Fruit fly (Drosophila melanogaster): ENCODE results near the gene mus312.

mus312 gene

DNA sequence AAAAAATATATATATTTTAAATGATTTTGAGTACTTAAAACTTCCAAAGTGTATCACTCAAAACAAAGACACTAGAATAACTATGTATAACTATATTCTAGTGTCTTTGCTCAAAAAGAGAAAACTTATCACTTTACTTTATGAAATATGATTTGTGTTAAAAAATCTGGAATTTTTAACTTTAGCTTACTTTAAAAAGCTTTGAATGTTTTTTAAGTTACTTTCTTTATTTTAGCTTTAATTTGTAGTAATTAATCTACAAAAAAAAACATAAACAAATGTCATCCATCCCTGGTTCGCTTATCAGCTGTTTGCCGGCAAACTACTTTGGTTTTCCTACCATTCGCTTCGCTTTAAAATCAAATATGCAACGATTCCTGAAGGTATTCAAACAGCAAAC lies 9.2 kb upstream of the mus312 start, which contains the start of gene CG8607:
CG8607 (plus strand) TSS at position 301 of the 400 bp plus-strand sequence.
- TF ChIP-seq PHDP (tag; optimal IDR thresholded peaks at IDR 0.05) (no peak), grn (GFP tag; optimal IDR thresholded peaks at IDR 0.05) (no peak), CG3281 (GFP tag; optimal IDR thresholded peaks at IDR 0.05) (no peak), Taf1 (GFP tag; IDR thresholded peaks at IDR 0.05) (no peak), CG17568 (GFP tag; optimal IDR thresholded peaks at IDR 0.05) (no peak), crp (GFP tag; optimal IDR thresholded peaks at IDR 0.05) (peak in 1 of 2 experiments; percentile 57), Hr78 (GFP tag; optimal IDR thresholded peaks at IDR 0.05) (no peak), sens (GFP tag) (peak; percentile 15), Atf-2 (GFP tag; optimal IDR thresholded peaks at IDR 0.05) (no peak), NFAT (GFP tag; IDR thresholded peaks at IDR 0.05) (no peak), shn (GFP tag; optimal IDR thresholded peaks at IDR 0.05) (no peak), so (GFP tag; IDR thresholded peaks at IDR 0.05) (no peak), CG7928 (GFP tag; optimal IDR thresholded peaks at IDR 0.05) (peak; percentile 21), Hmx (GFP tag; optimal IDR thresholded peaks at IDR 0.05) (no peak), Atf6 (GFP tag; IDR thresholded peaks at IDR 0.05) (no peak), CG30431 (GFP tag; optimal IDR thresholded peaks at IDR 0.05) (no peak)

DNA sequence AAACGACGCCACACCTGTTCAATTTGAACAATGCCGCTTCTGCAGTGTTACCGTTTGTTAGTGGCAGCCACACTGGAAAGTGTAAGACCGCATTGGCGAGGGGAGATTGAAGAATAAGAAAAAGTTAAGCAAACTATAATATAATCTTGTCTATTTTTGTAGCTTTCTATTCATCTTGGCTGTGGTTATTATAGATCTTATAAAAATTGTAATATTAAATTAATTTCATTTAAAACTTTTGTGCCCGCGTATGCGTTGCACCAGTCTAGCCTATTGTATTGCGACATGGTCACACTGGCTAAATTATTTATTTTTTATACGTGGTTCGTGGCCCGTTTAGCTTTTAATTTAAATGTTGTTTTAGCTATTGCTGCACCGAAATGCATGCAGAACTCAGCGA lies 5.6 kb upstream of the mus312 start, which contains the start of the genes RhoGEF4 and Rint1:
RhoGEF4 (minus strand) TSS at position 64 of the 400 bp plus-strand sequence.
Rint1 (plus strand) TSS at position 272 of the 400 bp plus-strand sequence.
- TF ChIP-seq Stat92E (GFP tag; optimal IDR thresholded peaks at IDR 0.05) = peak in 1 of 3 experiments; percentile 38
- 0 out of 2 replicates have a peak, but pooled peaks have one; percentile 31 for TF ChIP-seq seq (GFP tag; IDR thresholded peaks at IDR 0.05)
- peak in 1 of 2 experiments; percentile 56 for TF ChIP-seq Pdp1 (GFP tag; optimal IDR thresholded peaks at IDR 0.05)
- peak; percentile 39 for TF ChIP-seq CG8944 (GFP tag; optimal IDR thresholded peaks at IDR 0.05)
- TF ChIP-seq CG10543 (GFP tag; optimal IDR thresholded peaks at IDR 0.05) = peak; percentile 5
- peak; percentile 65; the same call in 1 of the 2 replicates for TF ChIP-seq danr (GFP tag; IDR thresholded peaks at IDR 0.05)
- peak; percentile 61 for TF ChIP-seq Hmr (GFP tag; optimal IDR thresholded peaks at IDR 0.05)
- peak; percentile 20 for TF ChIP-seq da (GFP tag; optimal IDR thresholded peaks at IDR 0.05)
- TF ChIP-seq YL-1 (GFP tag; optimal IDR thresholded peaks at IDR 0.05) = peak; percentile 69
- no peak for TF ChIP-seq CG6791 (GFP tag; IDR thresholded peaks at IDR 0.05; ENCODE audit: partially characterized antibody)
- peak; percentile 72 for TF ChIP-seq CG15601 (tag; optimal IDR thresholded peaks at IDR 0.05)
- TF ChIP-seq amos (GFP tag; IDR thresholded peaks at IDR 0.05; ENCODE audit: partially characterized antibody) = peak; percentile 26; the same call in 1 of the 2 replicates
- peak; percentile 87 for TF ChIP-seq sisA (GFP tag; IDR thresholded peaks at IDR 0.05)
- TF ChIP-seq exex (tag; optimal IDR thresholded peaks at IDR 0.05) = no peak
- peak; percentile 47 for TF ChIP-seq CG13624 (GFP tag; optimal IDR thresholded peaks at IDR 0.05)
- peak; percentile 87 for TF ChIP-seq sens (GFP tag)
- TF ChIP-seq CG7987 (GFP tag; optimal IDR thresholded peaks at IDR 0.05) = peak; percentile 13
- TF ChIP-seq CG15479 (GFP tag; optimal IDR thresholded peaks at IDR 0.05) = no peak
- peak; percentile 76 for TF ChIP-seq CG6689 (GFP tag; IDR thresholded peaks at IDR 0.05)
- TF ChIP-seq slou (GFP tag; optimal IDR thresholded peaks at IDR 0.05) = peak; percentile 31
- peak; percentile 60 for TF ChIP-seq CG10654 (GFP tag; optimal IDR thresholded peaks at IDR 0.05)
- peak; percentile 76 for TF ChIP-seq grau (tag; optimal IDR thresholded peaks at IDR 0.05)
- TF ChIP-seq mirr (GFP tag; optimal IDR thresholded peaks at IDR 0.05) = no peak
- TF ChIP-seq Gsc (GFP tag; IDR thresholded peaks at IDR 0.05) = peak; percentile 41; the same call in 1 of the 2 replicates
- no peak for TF ChIP-seq wek (GFP tag; optimal IDR thresholded peaks at IDR 0.05)
- peak; percentile 61 for TF ChIP-seq CG30431 (GFP tag; optimal IDR thresholded peaks at IDR 0.05)
- TF ChIP-seq CG8089 (GFP tag; optimal IDR thresholded peaks at IDR 0.05) = no peak
- no peak for TF ChIP-seq pita (GFP tag; optimal IDR thresholded peaks at IDR 0.05)
- peak; percentile 43 for TF ChIP-seq fd96Cb (tag; optimal IDR thresholded peaks at IDR 0.05)
- peak; percentile 78 for TF ChIP-seq sob (GFP tag; IDR thresholded peaks at IDR 0.05)
- peak; percentile 64 for TF ChIP-seq Rx (GFP tag; IDR thresholded peaks at IDR 0.05)
- TF ChIP-seq tll (GFP tag; optimal IDR thresholded peaks at IDR 0.05) = peak in 1 of 2 experiments; percentile 14
- peak; percentile 85 for TF ChIP-seq Gug (GFP tag; IDR thresholded peaks at IDR 0.05)
- peak; percentile 78 for TF ChIP-seq az2 (GFP tag; optimal IDR thresholded peaks at IDR 0.05)
- peak; percentile 63 for TF ChIP-seq CG10209 (GFP tag; optimal IDR thresholded peaks at IDR 0.05)

All from whole organism, embryonic.